Fruit fly (Drosophila melanogaster) whole organism, embryonic: ENCODE measurements around the gene CG3598.

Experiments used
- Ada2b ChIP-seq: fragments of 200-800 bp; sonication (Bioruptor generic); IDR thresholded peaks from 2 replicates; pipeline ENCODE4 v1.3.6; 2022; ENCODE audit warnings: missing biosample characterization, missing genetic modification characterization
- BtbVII ChIP-seq: fragments of 200-800 bp; sonication (Bioruptor generic); optimal IDR thresholded peaks from 3 replicates; lab custom pipeline; 2017; ENCODE audit warnings: missing biosample characterization, mild to moderate bottlenecking, missing genetic modification characterization
- CG11247 ChIP-seq: fragments of 200-800 bp; sonication (Bioruptor generic); IDR thresholded peaks from 2 replicates; pipeline ENCODE4 v1.3.6; 2022; ENCODE audit warnings: missing biosample characterization, missing genetic modification characterization
- CG11456 ChIP-seq: fragments of 200-800 bp; sonication (Bioruptor generic); IDR thresholded peaks from 3 replicates; pipeline ENCODE4 v1.3.6; 2022; ENCODE audit warnings: missing biosample characterization, missing genetic modification characterization
- CG11504 ChIP-seq: fragments of 200-800 bp; sonication (Bioruptor generic); optimal IDR thresholded peaks from 3 replicates; lab custom pipeline; 2019; ENCODE audit warnings: missing biosample characterization, mild to moderate bottlenecking, missing genetic modification characterization, moderate library complexity
- CG13624 ChIP-seq: fragments of 200-800 bp; sonication (Bioruptor generic); optimal IDR thresholded peaks from 2 replicates; lab custom pipeline; 2016; ENCODE audit warnings: missing biosample characterization, missing genetic modification characterization
- CG15269 ChIP-seq: fragments of 200-800 bp; sonication (Bioruptor generic); optimal IDR thresholded peaks from 2 replicates; lab custom pipeline; 2018; ENCODE audit warnings: missing biosample characterization, mild to moderate bottlenecking, missing genetic modification characterization, moderate library complexity
- CG1603 ChIP-seq: fragments of 200-800 bp; sonication (Bioruptor generic); optimal IDR thresholded peaks from 2 replicates; lab custom pipeline; 2019; ENCODE audit warnings: missing biosample characterization, mild to moderate bottlenecking, missing genetic modification characterization, moderate library complexity
- CG17612 ChIP-seq: fragments of 200-800 bp; sonication (Bioruptor generic); IDR thresholded peaks from 2 replicates; pipeline ENCODE4 v1.3.6; 2022; ENCODE audit warnings: missing biosample characterization, missing genetic modification characterization
- CG18599 ChIP-seq: fragments of 200-800 bp; sonication (Bioruptor generic); optimal IDR thresholded peaks from 3 replicates; lab custom pipeline; 2017; ENCODE audit warnings: missing biosample characterization, missing genetic modification characterization, mild to moderate bottlenecking, moderate library complexity, missing genetic modification reagents
- CG2120 ChIP-seq: fragments of 200-800 bp; sonication (Bioruptor generic); optimal IDR thresholded peaks from 3 replicates; lab custom pipeline; 2016; ENCODE audit warnings: missing biosample characterization, missing genetic modification characterization
- CG2678 ChIP-seq: fragments of 200-800 bp; sonication (Bioruptor generic); optimal IDR thresholded peaks from 3 replicates; lab custom pipeline; 2019; ENCODE audit warnings: missing biosample characterization, mild to moderate bottlenecking, missing genetic modification characterization, moderate library complexity
- CG32532 ChIP-seq: fragments of 200-800 bp; sonication (Bioruptor generic); IDR thresholded peaks from 2 replicates; pipeline ENCODE4 v1.3.6; 2022; ENCODE audit warnings: missing biosample characterization, missing genetic modification characterization
- CG32772 ChIP-seq: fragments of 200-800 bp; sonication (Bioruptor generic); IDR thresholded peaks from 2 replicates; pipeline ENCODE4 v1.3.6; 2022; ENCODE audit warnings: missing biosample characterization, missing genetic modification characterization
- CG4404 ChIP-seq: fragments of 200-800 bp; sonication (Bioruptor generic); IDR thresholded peaks from 2 replicates; pipeline ENCODE4 v1.3.6; 2022; ENCODE audit warnings: missing biosample characterization, missing genetic modification characterization
- CG5245 ChIP-seq: fragments of 200-800 bp; sonication (Bioruptor generic); optimal IDR thresholded peaks from 3 replicates; lab custom pipeline; 2016; ENCODE audit warnings: missing biosample characterization, missing genetic modification characterization
- CG6689 ChIP-seq: fragments of 200-800 bp; sonication (Bioruptor generic); IDR thresholded peaks from 2 replicates; pipeline ENCODE4 v1.3.6; 2022; ENCODE audit warnings: missing biosample characterization, missing genetic modification characterization
- CG9215 ChIP-seq: fragments of 200-800 bp; sonication (Bioruptor generic); IDR thresholded peaks from 2 replicates; pipeline ENCODE4 v1.3.6; 2022; ENCODE audit warnings: missing biosample characterization, missing genetic modification characterization
- Ets65A ChIP-seq: fragments of 200-800 bp; sonication (Bioruptor generic); peaks from one replicate; lab custom pipeline; 2016; ENCODE audit warnings: missing biosample characterization, missing genetic modification characterization
- Fer1 ChIP-seq: fragments of 200-800 bp; sonication (Bioruptor generic); optimal IDR thresholded peaks from 2 replicates; lab custom pipeline; 2017; ENCODE audit warnings: missing biosample characterization, mild to moderate bottlenecking, missing genetic modification characterization
- Gug ChIP-seq: fragments of 200-800 bp; sonication (Bioruptor generic); IDR thresholded peaks from 4 replicates; pipeline ENCODE4 v1.3.6; 2022; ENCODE audit warnings: missing biosample characterization, missing genetic modification characterization
- HmgD ChIP-seq: fragments of 200-800 bp; sonication (Bioruptor generic); optimal IDR thresholded peaks from 3 replicates; lab custom pipeline; 2016; ENCODE audit warnings: missing biosample characterization, missing genetic modification characterization
- Hmr ChIP-seq: fragments of 200-800 bp; sonication (Bioruptor generic); optimal IDR thresholded peaks from 3 replicates; lab custom pipeline; 2017; ENCODE audit warnings: mild to moderate bottlenecking, missing biosample characterization, missing genetic modification reagents, missing genetic modification characterization
- Hsf ChIP-seq: fragments of 200-800 bp; sonication (Bioruptor generic); optimal IDR thresholded peaks from 3 replicates; lab custom pipeline; 2016; ENCODE audit warnings: missing biosample characterization, missing genetic modification characterization
- Med ChIP-seq: fragments of 200-800 bp; sonication (Bioruptor generic); peaks from one replicate; lab custom pipeline; 2016; ENCODE audit warnings: missing biosample characterization, missing genetic modification characterization, mild to moderate bottlenecking, inconsistent platforms, moderate library complexity
- Oaz ChIP-seq: fragments of 200-800 bp; sonication (Bioruptor generic); IDR thresholded peaks from 2 replicates; pipeline ENCODE4 v1.3.6; 2022; ENCODE audit warnings: missing biosample characterization, missing genetic modification characterization
- Ptx1 ChIP-seq: fragments of 200-800 bp; sonication (Bioruptor generic); IDR thresholded peaks from 2 replicates; pipeline ENCODE4 v1.3.6; 2022; ENCODE audit warnings: missing biosample characterization, missing genetic modification characterization
- Rfx ChIP-seq: fragments of 200-800 bp; sonication (Bioruptor generic); IDR thresholded peaks from 2 replicates; pipeline ENCODE4 v1.3.6; 2022; ENCODE audit warnings: missing biosample characterization, missing genetic modification characterization
- br ChIP-seq: fragments of >200 bp; optimal IDR thresholded peaks from 2 replicates; lab custom pipeline; 2017
- gem ChIP-seq: fragments of 200-800 bp; sonication (Bioruptor generic); optimal IDR thresholded peaks from 2 replicates; lab custom pipeline; 2019; ENCODE audit warnings: missing biosample characterization, mild to moderate bottlenecking, missing genetic modification characterization, moderate library complexity
- grau ChIP-seq: fragments of 200-800 bp; optimal IDR thresholded peaks from 3 replicates; lab custom pipeline; 2019; ENCODE audit warnings: missing biosample characterization, mild to moderate bottlenecking, missing genetic modification characterization, moderate library complexity
- insv ChIP-seq, 2 experiments: fragments of 200-800 bp; sonication (Bioruptor generic); optimal IDR thresholded peaks; 3 replicates each; lab custom pipeline; 2016 to 2018; ENCODE audit warnings: missing biosample characterization in 2 of 2, missing genetic modification characterization in 2 of 2
- lab ChIP-seq: fragments of 200-800 bp; sonication (Bioruptor generic); optimal IDR thresholded peaks from 3 replicates; lab custom pipeline; 2017; ENCODE audit warnings: missing biosample characterization, missing genetic modification characterization, mild to moderate bottlenecking, moderate library complexity, missing genetic modification reagents
- lmd ChIP-seq: fragments of 200-800 bp; sonication (Bioruptor generic); IDR thresholded peaks from 2 replicates; pipeline ENCODE4 v1.3.6; 2022; ENCODE audit warnings: missing biosample characterization, missing genetic modification characterization
- mirr ChIP-seq: fragments of 200-800 bp; sonication (Bioruptor generic); optimal IDR thresholded peaks from 3 replicates; lab custom pipeline; 2018; ENCODE audit warnings: missing biosample characterization, mild to moderate bottlenecking, missing genetic modification characterization
- prd ChIP-seq, 3 experiments: fragments of >200 bp in 2 of 3; fragments of 200-800 bp in 1 of 3; sonication (Bioruptor generic) in 1 of 3; optimal IDR thresholded peaks in 2 of 3; IDR thresholded peaks in 1 of 3; 2 replicates in 2 of 3; 3 replicates in 1 of 3; pipeline versions ENCODE4 v1.3.6 to Lab custom; 2017 to 2022; ENCODE audit warnings: missing biosample characterization in 1 of 3, missing genetic modification characterization in 1 of 3
- row ChIP-seq: fragments of 200-800 bp; sonication (Bioruptor generic); IDR thresholded peaks from 3 replicates; pipeline ENCODE4 v1.3.6; 2022; ENCODE audit warnings: missing biosample characterization, missing genetic modification characterization
- sens-2 ChIP-seq: fragments of 200-800 bp; sonication (Bioruptor generic); IDR thresholded peaks from 2 replicates; pipeline ENCODE4 v1.3.6; 2022; ENCODE audit warnings: missing biosample characterization, missing genetic modification characterization
- sisA ChIP-seq: fragments of 200-800 bp; sonication (Bioruptor generic); IDR thresholded peaks from 2 replicates; pipeline ENCODE4 v1.3.6; 2022; ENCODE audit warnings: missing biosample characterization, missing genetic modification characterization
- slbo ChIP-seq: fragments of 200-800 bp; sonication (Bioruptor generic); IDR thresholded peaks from 2 replicates; pipeline ENCODE4 v1.3.6; 2022; ENCODE audit warnings: missing biosample characterization, missing genetic modification characterization
- sqz ChIP-seq: fragments of 200-800 bp; sonication (Bioruptor generic); optimal IDR thresholded peaks from 3 replicates; lab custom pipeline; 2018; ENCODE audit warnings: missing biosample characterization, mild to moderate bottlenecking, missing genetic modification characterization
- vvl ChIP-seq: fragments of 200-800 bp; sonication (Bioruptor generic); IDR thresholded peaks from 2 replicates; pipeline ENCODE4 v1.3.6; 2022; ENCODE audit warnings: missing biosample characterization, missing genetic modification characterization

Gene CG3598

dm6 chrX:2914091-2914490, 22.7 kb upstream of the CG3598 start:
- TF ChIP-seq CG2678 (tag; lab: Kevin White, UChicago) (peak; percentile 32), Med (GFP tag; lab: Kevin White, UChicago) (peak; percentile 64), CG2120 (GFP tag; lab: Kevin White, UChicago) (peak; percentile 5), slbo (GFP tag; lab: Robert Waterston, UW) (peak; percentile 38; the same call in 1 of the 2 replicates), Oaz (GFP tag; lab: Robert Waterston, UW) (0 out of 2 replicates have a peak, but pooled peaks have one; percentile 13), CG11456 (GFP tag; lab: Robert Waterston, UW) (0 out of 3 replicates have a peak, but pooled peaks have one; percentile 21), insv (GFP tag; optimal IDR thresholded peaks at IDR 0.05; lab: Kevin White, UChicago) (no peak), Ptx1 (GFP tag; lab: Robert Waterston, UW) (peak; percentile 22; the same call in 1 of the 2 replicates), CG13624 (GFP tag; lab: Kevin White, UChicago) (no peak), CG6689 (0 out of 2 replicates have a peak, but pooled peaks have one; percentile 16), lab (GFP tag; lab: Kevin White, UChicago) (peak; percentile 42), BtbVII (GFP tag; lab: Kevin White, UChicago) (no peak), prd (optimal IDR thresholded peaks at IDR 0.05; lab: Kevin White, UChicago) (no peak), prd (GFP tag; IDR thresholded peaks at IDR 0.05; lab: Robert Waterston, UW) (0 out of 3 replicates have a peak, but pooled peaks have one; percentile 24), grau (tag; lab: Kevin White, UChicago) (peak; percentile 12), CG32772 (0 out of 2 replicates have a peak, but pooled peaks have one; percentile 6), sqz (GFP tag; lab: Kevin White, UChicago) (no peak), CG5245 (no peak), CG11504 (tag; lab: Kevin White, UChicago) (peak; percentile 23), CG1603 (tag; lab: Kevin White, UChicago) (peak; percentile 1), Hsf (no peak), Rfx (0 out of 2 replicates have a peak, but pooled peaks have one; percentile 30), sisA (GFP tag; lab: Robert Waterston, UW) (0 out of 2 replicates have a peak, but pooled peaks have one; percentile 23), Ets65A (GFP tag; lab: Kevin White, UChicago) (peak; percentile 62), CG17612 (no peak), Gug (GFP tag; lab: Robert Waterston, UW) (peak; percentile 8; the same call in 1 of the 4 replicates), row (GFP tag; lab: Robert Waterston, UW) (peak; percentile 52; the same call in 2 of the 3 replicates), vvl (GFP tag; lab: Robert Waterston, UW) (0 out of 2 replicates have a peak, but pooled peaks have one; percentile 11), CG32532 (GFP tag; lab: Robert Waterston, UW) (peak; percentile 45), Fer1 (GFP tag; lab: Kevin White, UChicago) (peak; percentile 2), CG11247 (no peak), br (lab: Kevin White, UChicago) (no peak), gem (tag; lab: Kevin White, UChicago) (peak; percentile 22), CG15269 (tag; lab: Kevin White, UChicago) (peak; percentile 13), Hmr (GFP tag; lab: Kevin White, UChicago) (peak; percentile 29), CG4404 (GFP tag; lab: Robert Waterston, UW) (no peak), HmgD (GFP tag; lab: Kevin White, UChicago) (no peak), CG9215 (peak; percentile 36; the same call in 1 of the 2 replicates), mirr (GFP tag; lab: Kevin White, UChicago) (no peak), lmd (GFP tag; lab: Robert Waterston, UW) (peak; percentile 41), Ada2b (GFP tag; lab: Robert Waterston, UW) (0 out of 2 replicates have a peak, but pooled peaks have one; percentile 26), CG18599 (GFP tag; lab: Kevin White, UChicago) (peak; percentile 63), sens-2 (GFP tag; lab: Robert Waterston, UW) (no peak)
